Worm (Caenorhabditis elegans) whole organism, L4/young adult: ENCODE data around the gene C05G5.5.

Source experiments
- W03F9.2 ChIP-seq: fragments of 150-350 bp; optimal IDR thresholded peaks from 2 replicates; lab custom pipeline; 2014; ENCODE audit warnings: missing biosample characterization, missing genetic modification characterization
- dao-5 ChIP-seq: sonication (generic microtip); optimal IDR thresholded peaks from 2 replicates; lab custom pipeline; 2016; ENCODE audit warnings: missing genotype, missing genetic modification characterization, moderate library complexity, missing compliant biosample characterization
- him-1 ChIP-seq: sonication (generic microtip); optimal IDR thresholded peaks from 2 replicates; lab custom pipeline; 2016; ENCODE audit warnings: missing genotype, missing genetic modification reagents, missing genetic modification characterization, missing compliant biosample characterization

Gene C05G5.5

DNA sequence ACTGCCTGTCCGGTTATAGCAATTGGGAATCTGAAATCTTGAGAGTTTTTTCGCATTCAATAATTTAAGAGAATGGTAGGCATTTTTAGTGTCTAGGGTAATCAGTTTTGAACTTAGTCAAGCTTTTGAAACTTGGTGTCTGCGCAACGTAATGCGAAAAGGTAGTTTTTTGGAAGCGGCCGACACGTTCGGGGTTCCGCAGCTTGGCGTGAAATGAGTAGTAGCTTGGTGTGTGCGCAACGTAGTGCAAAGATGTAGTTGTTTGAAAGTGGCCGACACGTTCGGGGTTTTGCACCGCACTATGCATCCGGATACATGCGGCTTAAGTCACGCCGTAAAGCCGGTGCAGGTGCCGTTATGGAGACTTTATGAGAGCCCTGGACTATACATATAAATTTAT, 24.7 kb downstream of the C05G5.5 start:
- no peak for TF ChIP-seq W03F9.2 (tag; lab: Kevin White, UChicago)
- TF ChIP-seq him-1 (tag; lab: Kevin White, UChicago), result no peak
- no peak for TF ChIP-seq dao-5

- TF ChIP-seq W03F9.2 (tag; lab: Kevin White, UChicago), result no peak
- TF ChIP-seq dao-5, result no peak
- TF ChIP-seq him-1 (tag; lab: Kevin White, UChicago), result no peak
Measured at ce11 chrX:14731828-14732331, 29.0 kb downstream of the C05G5.5 start, which contains the start of gene F33C8.4. Gene F33C8.4 (plus strand): TSS chrX:14732281.

DNA sequence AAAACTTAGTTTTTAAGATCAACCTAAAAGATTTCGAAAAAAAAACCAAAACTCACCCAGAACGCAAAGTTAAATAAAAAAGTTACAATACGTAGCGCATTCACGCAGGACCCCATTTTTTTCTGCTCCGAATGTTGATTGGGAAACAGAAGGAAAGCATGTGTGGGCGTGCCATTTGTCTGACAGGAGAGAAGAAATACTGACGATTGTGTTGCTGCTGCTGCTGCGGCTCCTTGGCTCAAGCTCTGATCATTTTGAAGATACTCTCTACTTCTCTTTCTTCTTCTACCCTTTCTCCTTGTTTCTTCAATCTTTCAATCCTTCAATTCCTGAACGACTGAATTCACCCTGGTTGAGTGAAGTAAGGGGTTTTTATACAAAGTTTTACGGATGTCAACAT, 31.6 kb downstream of the C05G5.5 start, which contains the start of gene tsp-8:
Gene tsp-8 (minus strand): TSS at position 185 of the 400 bp plus-strand sequence.
- TF ChIP-seq dao-5, result no peak
- no peak for TF ChIP-seq W03F9.2 (tag; lab: Kevin White, UChicago)
- no peak for TF ChIP-seq him-1 (tag; lab: Kevin White, UChicago)

DNA sequence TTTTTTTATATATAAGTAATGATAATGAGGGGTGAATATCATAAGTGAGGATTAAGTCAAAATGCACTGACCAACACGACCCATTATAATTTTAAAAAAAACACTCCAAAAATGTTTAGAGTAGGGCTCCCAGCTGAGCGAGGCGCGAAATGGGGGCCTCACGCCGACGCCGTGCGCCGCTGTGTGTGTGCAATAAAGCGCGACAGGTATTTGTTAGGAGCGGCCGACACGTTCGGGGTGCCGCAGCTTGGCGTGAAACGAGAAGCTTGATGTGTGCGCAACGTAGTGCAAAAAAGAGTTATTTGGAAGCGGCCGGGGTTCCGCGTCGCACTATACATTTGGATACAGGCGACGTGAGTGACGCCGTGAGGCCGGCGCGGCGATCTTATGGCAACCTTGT, 36.0 kb downstream of the C05G5.5 start:
- TF ChIP-seq W03F9.2 (tag; lab: Kevin White, UChicago) (no peak), dao-5 (no peak), him-1 (tag; lab: Kevin White, UChicago) (no peak)

- TF ChIP-seq him-1 (tag; lab: Kevin White, UChicago), result no peak
- no peak for TF ChIP-seq dao-5
- no peak for TF ChIP-seq W03F9.2 (tag; lab: Kevin White, UChicago)
Measured at ce11 chrX:14721098-14721497, 39.8 kb downstream of the C05G5.5 start, which contains the start of gene F33C8.2. Gene F33C8.2 (plus strand): TSS chrX:14721398.

DNA sequence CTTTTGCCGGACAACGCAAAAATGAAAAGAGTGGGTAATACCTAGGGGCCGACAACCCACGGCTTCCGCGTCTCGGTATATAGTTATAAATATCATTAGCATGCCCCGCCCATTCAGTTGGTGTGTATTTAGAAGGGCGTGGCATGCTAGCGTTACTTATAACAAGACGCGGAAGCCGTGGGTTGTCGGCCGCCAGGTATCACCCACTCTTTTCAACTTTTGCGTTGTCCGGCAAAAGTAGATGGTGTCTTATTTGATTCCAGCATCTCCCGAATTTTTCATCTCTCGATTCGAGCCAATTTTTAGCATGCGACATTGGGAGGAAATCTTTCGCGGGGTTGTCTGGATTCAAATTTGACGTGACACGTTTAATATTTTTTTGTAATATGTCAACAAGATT, 43.1 kb downstream of the C05G5.5 start:
- TF ChIP-seq him-1 (tag; lab: Kevin White, UChicago) (no peak), dao-5 (no peak), W03F9.2 (tag; lab: Kevin White, UChicago) (no peak)

DNA sequence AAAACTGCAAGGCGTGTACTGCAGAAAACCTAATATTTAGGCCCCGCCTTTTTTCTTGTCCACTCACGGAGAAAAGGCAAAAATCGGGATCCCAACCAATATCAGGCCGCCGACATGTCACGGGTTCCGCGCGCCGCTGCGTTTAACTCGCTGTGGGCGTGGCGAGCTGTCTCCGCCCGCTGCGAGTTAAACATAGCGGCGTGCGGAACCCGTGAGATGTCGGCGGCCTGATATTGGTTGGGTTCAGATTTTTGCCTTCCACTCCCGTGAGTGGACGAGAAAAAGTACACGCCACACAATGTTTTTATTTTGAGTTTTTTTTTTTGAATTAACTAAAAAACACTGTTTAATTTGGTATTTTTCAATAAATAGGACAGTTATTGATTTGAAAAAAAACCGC, 45.5 kb downstream of the C05G5.5 start:
- TF ChIP-seq W03F9.2 (tag; lab: Kevin White, UChicago) (no peak), him-1 (tag; lab: Kevin White, UChicago) (no peak), dao-5 (no peak)

DNA sequence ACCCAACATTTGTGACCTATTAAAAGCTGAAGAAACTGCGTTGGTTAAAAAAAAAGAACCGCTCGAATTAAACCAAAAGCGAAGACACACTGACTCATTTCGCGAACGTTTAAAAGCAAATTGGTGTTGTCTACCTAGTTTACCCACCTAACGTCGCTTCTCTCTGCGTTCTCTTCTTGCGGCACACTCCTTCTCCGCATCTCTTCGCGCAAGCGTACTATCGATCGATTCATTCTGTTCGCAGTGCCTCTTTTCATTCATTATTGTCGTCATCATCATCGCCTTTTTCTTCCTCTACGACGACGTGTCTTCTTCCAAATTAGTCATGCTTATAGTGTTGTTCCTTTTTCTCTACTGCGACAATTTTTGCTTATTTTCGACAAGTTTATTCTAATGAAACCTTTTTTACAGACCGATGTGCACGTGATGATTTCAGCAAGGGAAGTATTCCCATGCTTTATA, 49.7 kb downstream of the C05G5.5 start, which contains the start of gene atrn-1:
Gene atrn-1 (plus strand): TSS at position 412 of the 462 bp plus-strand sequence.
- TF ChIP-seq dao-5, result no peak
- no peak for TF ChIP-seq him-1 (tag; lab: Kevin White, UChicago)
- TF ChIP-seq W03F9.2 (tag; lab: Kevin White, UChicago), result no peak

DNA sequence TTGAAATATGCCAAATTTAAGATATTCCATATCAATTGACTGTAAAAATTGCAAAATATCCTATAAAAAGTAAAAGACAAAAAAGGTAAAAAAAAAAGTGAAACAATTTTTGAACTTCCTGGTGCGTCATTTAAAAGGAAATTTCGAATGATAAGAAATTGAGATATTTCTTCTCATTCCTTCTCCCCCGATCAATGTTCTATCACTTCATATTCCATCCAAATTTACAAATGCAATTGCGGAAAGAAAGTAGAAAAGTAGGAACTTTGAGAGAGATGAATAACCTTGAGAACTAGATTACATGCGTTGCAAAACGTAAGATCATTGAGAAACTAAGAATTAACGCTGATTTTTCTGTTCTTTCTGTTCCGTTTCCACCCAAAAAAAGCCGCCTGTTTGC, 51.3 kb downstream of the C05G5.5 start:
- TF ChIP-seq him-1 (tag; lab: Kevin White, UChicago) (no peak), W03F9.2 (tag; lab: Kevin White, UChicago) (no peak), dao-5 (no peak)

DNA sequence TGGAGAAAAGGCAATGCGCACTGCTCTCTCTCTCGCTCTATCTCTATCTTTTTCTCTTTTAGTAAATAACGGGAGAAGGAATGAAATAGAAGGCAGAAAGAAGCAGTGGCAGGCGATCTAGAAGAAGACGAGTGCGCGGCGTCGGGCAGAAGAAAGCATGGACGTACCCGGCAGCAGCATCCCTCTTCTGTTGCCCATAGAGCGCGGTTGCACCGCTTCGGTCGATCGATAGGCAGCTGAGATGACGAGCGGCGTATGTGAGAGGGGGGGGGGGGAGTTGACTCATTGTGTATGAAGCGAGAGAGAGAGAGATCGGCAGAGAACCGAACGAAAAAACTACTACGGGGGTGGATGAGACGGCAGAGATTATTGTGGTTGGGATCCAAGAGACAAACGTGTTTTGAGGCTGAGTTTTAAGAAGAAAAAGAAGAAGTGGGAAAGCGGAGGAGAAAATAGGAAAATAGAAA, 52.7 kb downstream of the C05G5.5 start:
- TF ChIP-seq dao-5 (peak; percentile 30), him-1 (tag; lab: Kevin White, UChicago) (peak; percentile 93), W03F9.2 (tag; lab: Kevin White, UChicago) (peak; percentile 68)

ce11 chrX:14706698-14707285, 54.1 kb downstream of the C05G5.5 start, which contains the start of gene tmem-184:
Gene tmem-184 (minus strand): TSS chrX:14706861.
- TF ChIP-seq him-1 (tag; lab: Kevin White, UChicago) (no peak), dao-5 (no peak), W03F9.2 (tag; lab: Kevin White, UChicago) (peak; percentile 49)
